Fruit fly (Drosophila melanogaster) whole organism, embryonic: ENCODE results near the gene CG9616.

Experiments
- Antp ChIP-seq: fragments of 200-800 bp; sonication (Bioruptor generic); optimal IDR thresholded peaks from 3 replicates; lab custom pipeline; 2016; ENCODE audit warnings: missing biosample characterization, missing genetic modification characterization
- Bteb2 ChIP-seq: fragments of 200-800 bp; sonication (Bioruptor generic); optimal IDR thresholded peaks from 2 replicates; lab custom pipeline; 2016; ENCODE audit warnings: missing biosample characterization, missing genetic modification characterization
- CG10321 ChIP-seq: fragments of 200-800 bp; sonication (Bioruptor generic); IDR thresholded peaks from 2 replicates; pipeline ENCODE4 v1.3.6; 2022; ENCODE audit warnings: missing biosample characterization, missing genetic modification characterization
- CG10654 ChIP-seq: fragments of 200-800 bp; sonication (Bioruptor generic); optimal IDR thresholded peaks from 2 replicates; lab custom pipeline; 2016; ENCODE audit warnings: missing biosample characterization, missing genetic modification characterization
- CG11504 ChIP-seq: fragments of 200-800 bp; sonication (Bioruptor generic); optimal IDR thresholded peaks from 3 replicates; lab custom pipeline; 2019; ENCODE audit warnings: missing biosample characterization, mild to moderate bottlenecking, missing genetic modification characterization, moderate library complexity
- CG13296 ChIP-seq: fragments of 200-800 bp; sonication (Bioruptor generic); optimal IDR thresholded peaks from 3 replicates; lab custom pipeline; 2018; ENCODE audit warnings: missing biosample characterization, mild to moderate bottlenecking, missing genetic modification characterization
- CG13624 ChIP-seq: fragments of 200-800 bp; sonication (Bioruptor generic); optimal IDR thresholded peaks from 2 replicates; lab custom pipeline; 2016; ENCODE audit warnings: missing biosample characterization, missing genetic modification characterization
- CG33213 ChIP-seq: fragments of 200-800 bp; sonication (Bioruptor generic); optimal IDR thresholded peaks from 3 replicates; lab custom pipeline; 2016; ENCODE audit warnings: missing biosample characterization, missing genetic modification characterization
- CG34376 ChIP-seq: fragments of 200-800 bp; sonication (Bioruptor generic); optimal IDR thresholded peaks from 2 replicates; lab custom pipeline; 2018; ENCODE audit warnings: missing biosample characterization, mild to moderate bottlenecking, missing genetic modification characterization
- CG3838 ChIP-seq: fragments of 200-800 bp; sonication (Bioruptor generic); optimal IDR thresholded peaks from 3 replicates; lab custom pipeline; 2016; ENCODE audit warnings: missing biosample characterization, missing genetic modification characterization
- CG4328 ChIP-seq: fragments of 200-800 bp; sonication (Bioruptor generic); optimal IDR thresholded peaks from 3 replicates; lab custom pipeline; 2017; ENCODE audit warnings: missing biosample characterization, missing genetic modification reagents, missing genetic modification characterization
- CG6689 ChIP-seq: fragments of 200-800 bp; sonication (Bioruptor generic); IDR thresholded peaks from 2 replicates; pipeline ENCODE4 v1.3.6; 2022; ENCODE audit warnings: missing biosample characterization, missing genetic modification characterization
- CG6765 ChIP-seq: fragments of 200-800 bp; sonication (Bioruptor generic); optimal IDR thresholded peaks from 3 replicates; lab custom pipeline; 2017; ENCODE audit warnings: missing biosample characterization, mild to moderate bottlenecking, missing genetic modification characterization
- CG7372 ChIP-seq: fragments of 200-800 bp; sonication (Bioruptor generic); IDR thresholded peaks from 2 replicates; pipeline ENCODE4 v1.3.6; 2022; ENCODE audit warnings: missing biosample characterization, missing genetic modification characterization
- CG7987 ChIP-seq: fragments of 200-800 bp; sonication (Bioruptor generic); optimal IDR thresholded peaks from 2 replicates; lab custom pipeline; 2018; ENCODE audit warnings: missing biosample characterization, mild to moderate bottlenecking, missing genetic modification characterization, moderate library complexity
- CG9727 ChIP-seq: fragments of 200-800 bp; sonication (Bioruptor generic); optimal IDR thresholded peaks from 3 replicates; lab custom pipeline; 2017; ENCODE audit warnings: missing biosample characterization, mild to moderate bottlenecking, missing genetic modification characterization
- CTCF ChIP-seq: fragments of 200-800 bp; sonication (Bioruptor generic); optimal IDR thresholded peaks from 2 replicates; lab custom pipeline; 2017; ENCODE audit warnings: missing biosample characterization, mild to moderate bottlenecking, missing genetic modification characterization, moderate library complexity
- Dad ChIP-seq: fragments of 200-800 bp; sonication (Bioruptor generic); optimal IDR thresholded peaks from 3 replicates; lab custom pipeline; 2016; ENCODE audit warnings: missing biosample characterization, missing genetic modification characterization
- Dek ChIP-seq: fragments of 200-800 bp; sonication (Bioruptor generic); optimal IDR thresholded peaks from 3 replicates; lab custom pipeline; 2019; ENCODE audit warnings: missing biosample characterization, mild to moderate bottlenecking, missing genetic modification characterization, moderate library complexity
- Doc3 ChIP-seq: fragments of 200-800 bp; sonication (Bioruptor generic); IDR thresholded peaks from 3 replicates; pipeline ENCODE4 v1.3.6; 2022; ENCODE audit warnings: missing biosample characterization, missing genetic modification characterization; ENCODE audit not compliant: partially characterized antibody
- Dp ChIP-seq: fragments of 200-800 bp; sonication (Bioruptor generic); optimal IDR thresholded peaks from 2 replicates; lab custom pipeline; 2018; ENCODE audit warnings: missing biosample characterization, mild to moderate bottlenecking, missing genetic modification characterization, moderate library complexity
- Drgx ChIP-seq: fragments of 200-800 bp; sonication (Bioruptor generic); IDR thresholded peaks from 2 replicates; pipeline ENCODE4 v1.3.6; 2022; ENCODE audit warnings: missing biosample characterization, missing genetic modification characterization
- ERR ChIP-seq: fragments of 200-800 bp; sonication (Bioruptor generic); optimal IDR thresholded peaks from 2 replicates; lab custom pipeline; 2016; ENCODE audit warnings: missing biosample characterization, missing genetic modification characterization
- HHEX ChIP-seq: fragments of 200-800 bp; sonication (Bioruptor generic); optimal IDR thresholded peaks from 3 replicates; lab custom pipeline; 2017; ENCODE audit warnings: missing biosample characterization, mild to moderate bottlenecking, missing genetic modification characterization, missing genetic modification reagents
- Hr51 ChIP-seq, 2 experiments: fragments of 200-800 bp; sonication (Bioruptor generic); optimal IDR thresholded peaks; 2 replicates in 1 of 2; 3 replicates in 1 of 2; lab custom pipeline; 2016 to 2018; ENCODE audit warnings: missing biosample characterization in 2 of 2, missing genetic modification characterization in 2 of 2, mild to moderate bottlenecking in 1 of 2, moderate library complexity in 1 of 2
- NK7.1 ChIP-seq: fragments of 200-800 bp; sonication (Bioruptor generic); optimal IDR thresholded peaks from 3 replicates; lab custom pipeline; 2016; ENCODE audit warnings: missing biosample characterization, missing genetic modification characterization
- Poxn ChIP-seq: fragments of 200-800 bp; sonication (Bioruptor generic); IDR thresholded peaks from 2 replicates; pipeline ENCODE4 v1.3.6; 2022; ENCODE audit warnings: missing biosample characterization, missing genetic modification characterization
- Ptx1 ChIP-seq: fragments of 200-800 bp; sonication (Bioruptor generic); IDR thresholded peaks from 2 replicates; pipeline ENCODE4 v1.3.6; 2022; ENCODE audit warnings: missing biosample characterization, missing genetic modification characterization
- aop ChIP-seq: fragments of 200-800 bp; sonication (Bioruptor generic); IDR thresholded peaks from 2 replicates; pipeline ENCODE4 v1.3.6; 2022; ENCODE audit warnings: missing biosample characterization, missing genetic modification characterization
- az2 ChIP-seq: fragments of 200-800 bp; sonication (Bioruptor generic); optimal IDR thresholded peaks from 3 replicates; lab custom pipeline; 2016; ENCODE audit warnings: missing biosample characterization, missing genetic modification characterization
- bab2 ChIP-seq: fragments of 200-800 bp; sonication (Bioruptor generic); optimal IDR thresholded peaks from 2 replicates; lab custom pipeline; 2016; ENCODE audit warnings: missing biosample characterization, missing genetic modification characterization
- cad ChIP-seq: fragments of >200 bp; optimal IDR thresholded peaks from 2 replicates; lab custom pipeline; 2017; ENCODE audit warnings: missing biosample characterization, missing genetic modification characterization
- caup ChIP-seq: fragments of 200-800 bp; sonication (Bioruptor generic); optimal IDR thresholded peaks from 3 replicates; lab custom pipeline; 2017; ENCODE audit warnings: missing biosample characterization, mild to moderate bottlenecking, missing genetic modification characterization, moderate library complexity; ENCODE audit not compliant: severe bottlenecking
- chinmo ChIP-seq: fragments of 200-800 bp; sonication (Bioruptor generic); IDR thresholded peaks from 4 replicates; pipeline ENCODE4 v1.3.6; 2022; ENCODE audit warnings: missing biosample characterization, missing genetic modification characterization; ENCODE audit not compliant: partially characterized antibody
- en ChIP-seq: fragments of 200-800 bp; sonication (Bioruptor generic); optimal IDR thresholded peaks from 2 replicates; lab custom pipeline; 2016; ENCODE audit warnings: missing biosample characterization, missing genetic modification characterization
- gce ChIP-seq: fragments of 200-800 bp; sonication (Bioruptor generic); IDR thresholded peaks from 3 replicates; pipeline ENCODE4 v1.3.6; 2022; ENCODE audit warnings: missing biosample characterization, missing genetic modification characterization
- kah ChIP-seq: fragments of 200-800 bp; sonication (Bioruptor generic); optimal IDR thresholded peaks from 2 replicates; lab custom pipeline; 2018; ENCODE audit warnings: missing biosample characterization, mild to moderate bottlenecking, missing genetic modification characterization
- knrl ChIP-seq: fragments of 200-800 bp; sonication (Bioruptor generic); IDR thresholded peaks from 3 replicates; pipeline ENCODE4 v1.3.6; 2022; ENCODE audit warnings: missing biosample characterization, missing genetic modification characterization; ENCODE audit not compliant: partially characterized antibody
- lmd ChIP-seq: fragments of 200-800 bp; sonication (Bioruptor generic); IDR thresholded peaks from 2 replicates; pipeline ENCODE4 v1.3.6; 2022; ENCODE audit warnings: missing biosample characterization, missing genetic modification characterization
- mirr ChIP-seq: fragments of 200-800 bp; sonication (Bioruptor generic); optimal IDR thresholded peaks from 3 replicates; lab custom pipeline; 2018; ENCODE audit warnings: missing biosample characterization, mild to moderate bottlenecking, missing genetic modification characterization
- nerfin-1 ChIP-seq: fragments of 200-800 bp; sonication (Bioruptor generic); optimal IDR thresholded peaks from 3 replicates; lab custom pipeline; 2019; ENCODE audit warnings: missing biosample characterization, mild to moderate bottlenecking, missing genetic modification characterization, moderate library complexity
- oc ChIP-seq: fragments of 200-800 bp; sonication (Bioruptor generic); optimal IDR thresholded peaks from 2 replicates; lab custom pipeline; 2018; ENCODE audit warnings: missing biosample characterization, mild to moderate bottlenecking, missing genetic modification characterization, moderate library complexity
- org-1 ChIP-seq: fragments of 200-800 bp; sonication (Bioruptor generic); optimal IDR thresholded peaks from 2 replicates; lab custom pipeline; 2017; ENCODE audit warnings: missing biosample characterization, missing genetic modification characterization
- otp ChIP-seq: fragments of 200-800 bp; sonication (Bioruptor generic); IDR thresholded peaks from 3 replicates; pipeline ENCODE4, ENCODE4 v1.3.6; 2022; ENCODE audit warnings: missing biosample characterization, missing genetic modification characterization
- p53 ChIP-seq: fragments of 200-800 bp; sonication (Bioruptor generic); optimal IDR thresholded peaks from 2 replicates; lab custom pipeline; 2016; ENCODE audit warnings: missing biosample characterization, missing genetic modification characterization
- pita ChIP-seq: fragments of 200-800 bp; sonication (Bioruptor generic); optimal IDR thresholded peaks from 2 replicates; lab custom pipeline; 2017; ENCODE audit warnings: missing biosample characterization, mild to moderate bottlenecking, missing genetic modification characterization
- pum ChIP-seq: fragments of 200-800 bp; sonication (Bioruptor generic); optimal IDR thresholded peaks from 2 replicates; lab custom pipeline; 2016; ENCODE audit warnings: missing biosample characterization, missing genetic modification characterization
- toy ChIP-seq: fragments of 200-800 bp; sonication (Bioruptor generic); IDR thresholded peaks from 2 replicates; pipeline ENCODE4 v1.3.6; 2022; ENCODE audit warnings: missing biosample characterization, missing genetic modification characterization
- wek ChIP-seq: fragments of 200-800 bp; sonication (Bioruptor generic); optimal IDR thresholded peaks from 3 replicates; lab custom pipeline; 2018; ENCODE audit warnings: missing biosample characterization, mild to moderate bottlenecking, missing genetic modification characterization, moderate library complexity
- wor ChIP-seq: fragments of 200-800 bp; sonication (Bioruptor generic); IDR thresholded peaks from 2 replicates; pipeline ENCODE4 v1.3.6; 2022; ENCODE audit warnings: missing biosample characterization, missing genetic modification characterization
- zf30C ChIP-seq: fragments of 200-800 bp; sonication (Bioruptor generic); optimal IDR thresholded peaks from 3 replicates; lab custom pipeline; 2018; ENCODE audit warnings: missing biosample characterization, mild to moderate bottlenecking, missing genetic modification characterization

The CG9616 gene

dm6 chr3R:14283754-14284421 is 38.6 kb upstream of the CG9616 start (continued):
- TF ChIP-seq bab2 (GFP tag; lab: Kevin White, UChicago) (peak; percentile 96), zf30C (peak; percentile 92), p53 (peak; percentile 51), CG7987 (GFP tag; lab: Kevin White, UChicago) (peak; percentile 96), gce (GFP tag; lab: Robert Waterston, UW) (no peak), CG34376 (GFP tag; lab: Kevin White, UChicago) (peak; percentile 92), Antp (GFP tag; lab: Kevin White, UChicago) (peak; percentile 76), wek (GFP tag; lab: Kevin White, UChicago) (peak; percentile 86), oc (tag; lab: Kevin White, UChicago) (peak; percentile 99), CG33213 (GFP tag; lab: Kevin White, UChicago) (peak; percentile 90), Dad (peak; percentile 92), ERR (peak; percentile 89), aop (GFP tag; lab: Robert Waterston, UW) (no peak), lmd (GFP tag; lab: Robert Waterston, UW) (no peak), en (peak; percentile 87), pita (GFP tag; lab: Kevin White, UChicago) (no peak), CG7372 (GFP tag; lab: Robert Waterston, UW) (no peak), Doc3 (no peak), NK7.1 (peak; percentile 60), Dek (tag; lab: Kevin White, UChicago) (peak; percentile 99), Poxn (no peak), nerfin-1 (tag; lab: Kevin White, UChicago) (peak; percentile 96), Dp (GFP tag; lab: Kevin White, UChicago) (peak; percentile 27), HHEX (GFP tag; lab: Kevin White, UChicago) (peak; percentile 98), Ptx1 (no peak), CG10321 (GFP tag; lab: Robert Waterston, UW) (no peak), CG4328 (GFP tag; lab: Kevin White, UChicago) (peak; percentile 96), Drgx (GFP tag; lab: Robert Waterston, UW) (no peak), chinmo (GFP tag; lab: Robert Waterston, UW) (no peak), CG11504 (tag; lab: Kevin White, UChicago) (peak; percentile 98), CG3838 (GFP tag; lab: Kevin White, UChicago) (peak; percentile 96), CG6689 (GFP tag; lab: Robert Waterston, UW) (no peak), mirr (GFP tag; lab: Kevin White, UChicago) (peak; percentile 87), otp (no peak), Hr51 (GFP tag; optimal IDR thresholded peaks at IDR 0.05; lab: Kevin White, UChicago) (peak; percentile 95 to 99), kah (GFP tag; lab: Kevin White, UChicago) (peak; percentile 94), wor (GFP tag; lab: Robert Waterston, UW) (no peak), knrl (GFP tag; lab: Robert Waterston, UW) (no peak), CG10654 (peak; percentile 98), CG6765 (GFP tag; lab: Kevin White, UChicago) (peak; percentile 96), pum (peak; percentile 93), Bteb2 (GFP tag; lab: Kevin White, UChicago) (peak; percentile 97), caup (GFP tag; lab: Kevin White, UChicago) (peak; percentile 99), CTCF (GFP tag; lab: Kevin White, UChicago) (peak; percentile 73), az2 (GFP tag; lab: Kevin White, UChicago) (peak; percentile 99), toy (GFP tag; lab: Robert Waterston, UW) (no peak), CG9727 (GFP tag; lab: Kevin White, UChicago) (peak; percentile 99), org-1 (GFP tag; lab: Kevin White, UChicago) (peak; percentile 97), cad (GFP tag; lab: Kevin White, UChicago) (no peak), CG13296 (GFP tag; lab: Kevin White, UChicago) (peak; percentile 97), CG13624 (GFP tag; lab: Kevin White, UChicago) (peak; percentile 94)
